Worm (Caenorhabditis elegans) whole organism, L4 larva: ENCODE measurements around the gene F53A9.1.

Experiments used
- D1046.2 ChIP-seq: fragments of 200-800 bp; sonication (Bioruptor generic); IDR thresholded peaks from 2 replicates; pipeline ENCODE4 v1.3.6; 2022; ENCODE audit warnings: missing genetic modification characterization, missing compliant biosample characterization
- F37D6.2 ChIP-seq: sonication (generic microtip); optimal IDR thresholded peaks from 2 replicates; lab custom pipeline; 2016; ENCODE audit warnings: mild to moderate bottlenecking, missing genetic modification characterization, missing compliant biosample characterization
- Y105C5A.15 ChIP-seq: fragments of 200-800 bp; sonication (Bioruptor generic); IDR thresholded peaks from 2 replicates; pipeline ENCODE4 v1.3.6; 2022; ENCODE audit warnings: missing genetic modification characterization, missing compliant biosample characterization
- ZK546.5 ChIP-seq, 2 experiments: sonication (generic microtip); optimal IDR thresholded peaks; 2 replicates each; lab custom pipeline; 2017; ENCODE audit warnings: missing biosample characterization in 2 of 2, missing genetic modification characterization in 2 of 2
- aly-2 ChIP-seq: sonication (generic microtip); optimal IDR thresholded peaks from 2 replicates; lab custom pipeline; 2018; ENCODE audit warnings: missing biosample characterization, missing genetic modification characterization
- ceh-44 ChIP-seq: fragments of 200-800 bp; sonication (Bioruptor generic); IDR thresholded peaks from 2 replicates; pipeline ENCODE4 v1.3.6; 2022; ENCODE audit warnings: missing genetic modification reagents, missing genetic modification characterization, missing compliant biosample characterization
- cey-2 ChIP-seq: sonication (generic microtip); optimal IDR thresholded peaks from 3 replicates; lab custom pipeline; 2017; ENCODE audit warnings: missing genetic modification characterization, mild to moderate bottlenecking, missing compliant biosample characterization, antibody characterized with exemption, borderline replicate concordance; ENCODE audit not compliant: insufficient read depth
- ctbp-1 ChIP-seq: fragments of 200-800 bp; sonication (Bioruptor generic); IDR thresholded peaks from 2 replicates; pipeline ENCODE4 v1.3.6; 2022; ENCODE audit warnings: missing genetic modification reagents, missing genetic modification characterization, missing compliant biosample characterization
- daf-12 ChIP-seq: fragments of 150-350 bp; optimal IDR thresholded peaks from 2 replicates; lab custom pipeline; 2014; ENCODE audit warnings: missing biosample characterization, missing genetic modification reagents, missing genetic modification characterization
- daf-16 ChIP-seq, 3 experiments: sonication (generic microtip); optimal IDR thresholded peaks; 2 replicates each; lab custom pipeline; 2016 to 2017; ENCODE audit warnings: missing genetic modification characterization in 3 of 3, missing genetic modification reagents in 3 of 3, mild to moderate bottlenecking in 2 of 3, missing compliant biosample characterization in 2 of 3, missing biosample characterization in 1 of 3, moderate library complexity in 1 of 3
- daf-8 ChIP-seq: fragments of 200-800 bp; sonication (Bioruptor generic); IDR thresholded peaks from 2 replicates; pipeline ENCODE4 v1.3.6; 2022; ENCODE audit warnings: missing genetic modification characterization, missing compliant biosample characterization
- dpl-1 ChIP-seq: fragments of 150-350 bp; optimal IDR thresholded peaks from 2 replicates; lab custom pipeline; 2014; ENCODE audit warnings: missing biosample characterization, missing genetic modification reagents, missing genetic modification characterization
- dve-1 ChIP-seq: sonication (generic microtip); optimal IDR thresholded peaks from 2 replicates; lab custom pipeline; 2017; ENCODE audit warnings: antibody characterized with exemption, mild to moderate bottlenecking, missing genetic modification characterization, missing compliant biosample characterization; ENCODE audit not compliant: insufficient read depth
- egl-43 ChIP-seq: fragments of 200-800 bp; sonication (Bioruptor generic); IDR thresholded peaks from 2 replicates; pipeline ENCODE4 v1.3.6; 2022; ENCODE audit warnings: missing genetic modification reagents, missing genetic modification characterization, missing compliant biosample characterization
- fos-1 ChIP-seq: fragments of 150-350 bp; optimal IDR thresholded peaks from 2 replicates; lab custom pipeline; 2014; ENCODE audit warnings: missing biosample characterization, missing genetic modification characterization
- hif-1 ChIP-seq, 2 experiments: sonication (generic microtip); optimal IDR thresholded peaks; 2 replicates each; lab custom pipeline; 2016 to 2017; ENCODE audit warnings: missing compliant biosample characterization in 2 of 2, missing genetic modification characterization in 2 of 2, missing genetic modification reagents in 2 of 2, missing genotype in 2 of 2, mild to moderate bottlenecking in 1 of 2
- hlh-11 ChIP-seq: fragments of 200-800 bp; sonication (Bioruptor generic); optimal IDR thresholded peaks from 2 replicates; lab custom pipeline; 2018; ENCODE audit warnings: mild to moderate bottlenecking, missing genetic modification characterization, missing compliant biosample characterization
- jun-1 ChIP-seq: fragments of 150-350 bp; optimal IDR thresholded peaks from 2 replicates; lab custom pipeline; 2014; ENCODE audit warnings: missing biosample characterization, missing genetic modification reagents, missing genetic modification characterization
- lin-15B ChIP-seq: fragments of 150-350 bp; sonication (generic microtip); optimal IDR thresholded peaks from 3 replicates; lab custom pipeline; 2014; ENCODE audit warnings: missing biosample characterization, missing genetic modification characterization
- lsy-2 ChIP-seq, 2 experiments: fragments of 150-350 bp in 1 of 2; sonication (generic microtip) in 1 of 2; optimal IDR thresholded peaks; 2 replicates each; lab custom pipeline; 2014 to 2017; ENCODE audit warnings: missing biosample characterization in 2 of 2, missing genetic modification characterization in 2 of 2
- madf-5 ChIP-seq, 2 experiments: fragments of 200-800 bp; sonication (Bioruptor generic); IDR thresholded peaks; 2 replicates each; pipeline ENCODE4 v1.3.6; 2022; ENCODE audit warnings: missing compliant biosample characterization in 2 of 2, missing genetic modification characterization in 2 of 2
- mdl-1 ChIP-seq, 2 experiments: fragments of 150-350 bp in 1 of 2; sonication (generic microtip) in 1 of 2; optimal IDR thresholded peaks; 2 replicates each; lab custom pipeline; 2014 to 2017; ENCODE audit warnings: missing biosample characterization in 2 of 2, missing genetic modification characterization in 2 of 2
- mdt-29 ChIP-seq: fragments of 200-800 bp; sonication (Bioruptor generic); IDR thresholded peaks from 2 replicates; pipeline ENCODE4 v1.3.6; 2022; ENCODE audit warnings: missing genetic modification reagents, missing genetic modification characterization, missing compliant biosample characterization
- mep-1 ChIP-seq: fragments of 150-350 bp; sonication (generic microtip); optimal IDR thresholded peaks from 3 replicates; lab custom pipeline; 2014; ENCODE audit warnings: missing biosample characterization, missing genetic modification characterization
- mes-2 ChIP-seq: sonication (generic microtip); optimal IDR thresholded peaks from 2 replicates; lab custom pipeline; 2016; ENCODE audit warnings: missing genotype, mild to moderate bottlenecking, missing genetic modification characterization, missing compliant biosample characterization; ENCODE audit not compliant: poor library complexity, severe bottlenecking
- mxl-2 ChIP-seq: fragments of 200-800 bp; sonication (Bioruptor generic); conservative IDR thresholded peaks from 2 replicates; pipeline ENCODE4 v1.3.6; 2022; ENCODE audit warnings: missing genetic modification reagents, missing genetic modification characterization, missing compliant biosample characterization
- mxl-3 ChIP-seq: fragments of 200-800 bp; sonication (Bioruptor generic); optimal IDR thresholded peaks from 2 replicates; lab custom pipeline; 2018; ENCODE audit warnings: mild to moderate bottlenecking, missing genetic modification characterization, missing compliant biosample characterization
- nhr-10 ChIP-seq: fragments of 150-350 bp; optimal IDR thresholded peaks from 2 replicates; lab custom pipeline; 2014; ENCODE audit warnings: missing biosample characterization, missing genetic modification characterization
- nhr-102 ChIP-seq: sonication (generic microtip); optimal IDR thresholded peaks from 2 replicates; lab custom pipeline; 2016; ENCODE audit warnings: mild to moderate bottlenecking, missing genetic modification characterization, moderate library complexity, missing compliant biosample characterization
- nhr-111 ChIP-seq: fragments of 200-800 bp; sonication (Bioruptor generic); optimal IDR thresholded peaks from 2 replicates; lab custom pipeline; 2018; ENCODE audit warnings: mild to moderate bottlenecking, missing genetic modification characterization, missing compliant biosample characterization
- nhr-28 ChIP-seq: fragments of 150-350 bp; optimal IDR thresholded peaks from 2 replicates; lab custom pipeline; 2014; ENCODE audit warnings: missing biosample characterization, missing genetic modification characterization
- nhr-48 ChIP-seq: sonication (generic microtip); optimal IDR thresholded peaks from 2 replicates; lab custom pipeline; 2016; ENCODE audit warnings: mild to moderate bottlenecking, missing genetic modification characterization, missing compliant biosample characterization
- nhr-76 ChIP-seq: fragments of 150-350 bp; optimal IDR thresholded peaks from 2 replicates; lab custom pipeline; 2014; ENCODE audit warnings: missing biosample characterization, missing genetic modification characterization
- nhr-77 ChIP-seq: fragments of 150-350 bp; optimal IDR thresholded peaks from 2 replicates; lab custom pipeline; 2014; ENCODE audit warnings: missing biosample characterization, missing genetic modification characterization
- pha-4 ChIP-seq, 2 experiments: fragments of 150-350 bp in 1 of 2; fragments of 200-800 bp in 1 of 2; sonication (Bioruptor generic) in 1 of 2; IDR thresholded peaks in 1 of 2; optimal IDR thresholded peaks in 1 of 2; 2 replicates each; pipeline versions ENCODE4 v1.3.6 to Lab custom; 2014 to 2022; ENCODE audit warnings: missing genetic modification characterization in 2 of 2, missing genetic modification reagents in 2 of 2, missing biosample characterization in 1 of 2, missing compliant biosample characterization in 1 of 2
- php-3 ChIP-seq: fragments of 200-800 bp; sonication (Bioruptor generic); IDR thresholded peaks from 2 replicates; pipeline ENCODE4 v1.3.6; 2022; ENCODE audit warnings: missing genetic modification reagents, missing genetic modification characterization, missing compliant biosample characterization
- rbr-2 ChIP-seq: sonication (generic microtip); optimal IDR thresholded peaks from 2 replicates; lab custom pipeline; 2016; ENCODE audit warnings: missing genotype, missing genetic modification characterization, missing compliant biosample characterization
- unc-62 ChIP-seq, 3 experiments: fragments of 150-350 bp in 1 of 3; sonication (generic microtip); optimal IDR thresholded peaks in 2 of 3; peaks in 1 of 3; 1 replicate in 1 of 3; 2 replicates in 2 of 3; lab custom pipeline; 2014 to 2017; ENCODE audit warnings: missing biosample characterization in 3 of 3, missing genetic modification characterization in 3 of 3, missing genetic modification reagents in 3 of 3, missing genotype in 1 of 3
- zag-1 ChIP-seq: fragments of 150-350 bp; optimal IDR thresholded peaks from 2 replicates; lab custom pipeline; 2014; ENCODE audit warnings: missing biosample characterization, missing genetic modification characterization
- zfp-3 ChIP-seq: fragments of 200-800 bp; sonication (Bioruptor generic); conservative IDR thresholded peaks from 2 replicates; pipeline ENCODE4 v1.3.6; 2022; ENCODE audit warnings: missing genetic modification reagents, missing genetic modification characterization, missing compliant biosample characterization
- zip-11 ChIP-seq: fragments of 200-800 bp; sonication (Bioruptor generic); IDR thresholded peaks from 2 replicates; pipeline ENCODE4 v1.3.6; 2022; ENCODE audit warnings: missing genetic modification characterization, missing compliant biosample characterization

Gene F53A9.1

ce11 chrX:8711141-8711645 is at the start of gene F53A9.1:
TSS of gene F53A9.1 (plus strand) at chrX:8711595.
- TF ChIP-seq php-3 (GFP tag; lab: Robert Waterston, UW) (no peak), daf-16 (GFP tag; optimal IDR thresholded peaks at IDR 0.05; lab: Kevin White, UChicago) (no peak), daf-16 (tag; optimal IDR thresholded peaks at IDR 0.05; lab: Kevin White, UChicago) (peak; percentile 62), aly-2 (tag; lab: Kevin White, UChicago) (no peak), madf-5 (GFP tag; IDR thresholded peaks at IDR 0.05; lab: Robert Waterston, UW) (no peak), dpl-1 (GFP tag; lab: Kevin White, UChicago) (no peak), nhr-102 (tag; lab: Kevin White, UChicago) (no peak), unc-62 (GFP tag; optimal IDR thresholded peaks at IDR 0.05 in 1 of 2; lab: Kevin White, UChicago) (peak in 1 of 2 experiments; percentile 75), unc-62 (tag; optimal IDR thresholded peaks at IDR 0.05; lab: Kevin White, UChicago) (no peak), dve-1 (tag; lab: Kevin White, UChicago) (peak; percentile 38)
- TF ChIP-seq, all 104 proteins: peak for 3

DNA sequence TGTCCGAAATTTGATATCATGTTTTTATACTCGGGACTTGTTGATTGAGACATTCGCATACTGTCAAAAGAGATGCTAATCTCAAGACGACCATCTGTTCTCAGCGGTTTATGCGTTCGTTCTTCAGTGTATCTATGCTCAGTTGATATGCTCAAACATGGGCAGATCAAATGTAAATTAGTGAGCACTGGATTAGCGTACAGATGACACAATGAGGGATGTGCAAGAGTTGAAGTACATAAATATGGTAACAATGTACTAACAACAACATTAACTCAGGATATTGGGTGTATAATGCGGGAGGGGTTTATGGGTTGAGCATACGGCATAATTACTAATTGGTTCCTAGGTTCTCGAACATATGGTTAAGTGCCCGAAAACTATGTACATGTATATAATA is 48.9 kb upstream of the F53A9.1 start:
- no peak for TF ChIP-seq hif-1 (tag; optimal IDR thresholded peaks at IDR 0.05; lab: Kevin White, UChicago)
- no peak for TF ChIP-seq mxl-3 (GFP tag; lab: Kevin White, UChicago)
- TF ChIP-seq ctbp-1 (GFP tag; lab: Robert Waterston, UW): no peak
- TF ChIP-seq php-3 (GFP tag; lab: Robert Waterston, UW): no peak
- no peak for TF ChIP-seq cey-2 (tag; lab: Kevin White, UChicago)
- TF ChIP-seq fos-1 (tag; lab: Kevin White, UChicago): no peak
- TF ChIP-seq mdl-1 (tag; optimal IDR thresholded peaks at IDR 0.05; lab: Kevin White, UChicago): no peak
- no peak for TF ChIP-seq zag-1 (tag; lab: Kevin White, UChicago)

DNA sequence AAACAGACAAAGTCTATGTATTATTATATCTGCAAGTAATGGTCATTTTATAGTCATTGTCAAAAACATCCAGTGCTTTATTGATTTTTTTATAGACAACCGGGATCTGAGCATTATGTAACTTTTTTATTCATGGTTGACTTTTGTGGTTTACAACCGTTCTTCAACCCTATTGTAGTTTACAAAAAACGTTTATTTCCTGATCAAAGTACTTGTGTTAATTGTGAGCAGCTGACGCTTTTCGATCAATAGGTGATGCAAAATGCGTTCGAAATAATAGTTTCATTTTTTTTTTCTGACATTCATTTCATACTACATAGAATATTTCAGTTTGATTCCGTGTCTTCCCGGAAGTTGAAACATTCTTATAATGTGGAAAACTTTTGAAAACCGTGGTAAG is 38.6 kb upstream of the F53A9.1 start, which contains the start of the genes K09E2.2 and K09E2.3:
Gene K09E2.2, plus strand, starts transcription at position 301 of the 400 bp plus-strand sequence.
Gene K09E2.3, plus strand, starts transcription at position 325 of the 400 bp plus-strand sequence.
- TF ChIP-seq nhr-10 (tag; lab: Kevin White, UChicago): no peak
- TF ChIP-seq daf-16 (GFP tag; optimal IDR thresholded peaks at IDR 0.05; lab: Kevin White, UChicago): no peak
- no peak for TF ChIP-seq daf-16 (tag; optimal IDR thresholded peaks at IDR 0.05; lab: Kevin White, UChicago)
- TF ChIP-seq ZK546.5 (tag; optimal IDR thresholded peaks at IDR 0.05; lab: Kevin White, UChicago): no peak
- TF ChIP-seq lin-15B (tag; lab: Kevin White, UChicago): no peak
- no peak for TF ChIP-seq nhr-111 (GFP tag; lab: Kevin White, UChicago)
- no peak for TF ChIP-seq F37D6.2 (tag; lab: Kevin White, UChicago)
- TF ChIP-seq mes-2 (tag; lab: Kevin White, UChicago): no peak
- TF ChIP-seq lsy-2 (tag; optimal IDR thresholded peaks at IDR 0.05; lab: Kevin White, UChicago): no peak
- TF ChIP-seq jun-1 (tag; lab: Kevin White, UChicago): no peak
- no peak for TF ChIP-seq daf-8
- TF ChIP-seq ceh-44 (GFP tag; lab: Robert Waterston, UW): no peak
- no peak for TF ChIP-seq php-3 (GFP tag; lab: Robert Waterston, UW)
- no peak for TF ChIP-seq daf-12 (tag; lab: Kevin White, UChicago)
- TF ChIP-seq rbr-2 (tag; lab: Kevin White, UChicago): no peak
- TF ChIP-seq aly-2 (tag; lab: Kevin White, UChicago): no peak
- no peak for TF ChIP-seq D1046.2 (GFP tag; lab: Robert Waterston, UW)
- no peak for TF ChIP-seq Y105C5A.15 (GFP tag; lab: Robert Waterston, UW)
- no peak for TF ChIP-seq mxl-2 (GFP tag; lab: Robert Waterston, UW)

- TF ChIP-seq zip-11 (GFP tag; lab: Robert Waterston, UW) (no peak), nhr-76 (tag; lab: Kevin White, UChicago) (no peak), pha-4 (GFP tag; IDR thresholded peaks at IDR 0.05; lab: Robert Waterston, UW) (no peak), pha-4 (tag; optimal IDR thresholded peaks at IDR 0.05; lab: Kevin White, UChicago) (no peak), nhr-48 (tag; lab: Kevin White, UChicago) (peak; percentile 68), zfp-3 (GFP tag; lab: Robert Waterston, UW) (no peak), hlh-11 (tag; lab: Kevin White, UChicago) (peak; percentile 81), egl-43 (GFP tag; lab: Robert Waterston, UW) (no peak), dpl-1 (GFP tag; lab: Kevin White, UChicago) (peak; percentile 10), cey-2 (tag; lab: Kevin White, UChicago) (no peak), nhr-28 (tag; lab: Kevin White, UChicago) (peak; percentile 65), mep-1 (tag; lab: Kevin White, UChicago) (peak; percentile 53), mdl-1 (tag; optimal IDR thresholded peaks at IDR 0.05; lab: Kevin White, UChicago) (peak in 1 of 2 experiments; percentile 78), nhr-77 (tag; lab: Kevin White, UChicago) (peak; percentile 57), mdt-29 (peak; percentile 44; the same call in 1 of the 2 replicates), zag-1 (tag; lab: Kevin White, UChicago) (no peak), mes-2 (tag; lab: Kevin White, UChicago) (peak; percentile 12)
Measured at ce11 chrX:8674514-8674913, 36.9 kb upstream of the F53A9.1 start.
